Worm (Caenorhabditis elegans) whole organism, midembryonic: ENCODE results near the gene fre-1.

Experiments used
- flt-1 ChIP-seq: fragments of 200-800 bp; sonication (Bioruptor generic); IDR thresholded peaks from 2 replicates; pipeline ENCODE4 v1.3.6; 2022; ENCODE audit warnings: missing genetic modification characterization, missing compliant biosample characterization
- med-1 ChIP-seq: sonication (generic microtip); optimal IDR thresholded peaks from 2 replicates; lab custom pipeline; 2017; ENCODE audit warnings: missing genetic modification characterization, mild to moderate bottlenecking, missing compliant biosample characterization, antibody characterized with exemption, missing genetic modification reagents; ENCODE audit not compliant: insufficient read depth
- tab-1 ChIP-seq: fragments of 200-800 bp; sonication (Bioruptor generic); IDR thresholded peaks from 2 replicates; pipeline ENCODE4 v1.3.6; 2022; ENCODE audit warnings: missing genetic modification characterization, missing compliant biosample characterization
- ztf-23 ChIP-seq: fragments of 200-800 bp; sonication (Bioruptor generic); IDR thresholded peaks from 2 replicates; pipeline ENCODE4 v1.3.6; 2022; ENCODE audit warnings: missing genetic modification reagents, missing genetic modification characterization, missing compliant biosample characterization

DNA sequence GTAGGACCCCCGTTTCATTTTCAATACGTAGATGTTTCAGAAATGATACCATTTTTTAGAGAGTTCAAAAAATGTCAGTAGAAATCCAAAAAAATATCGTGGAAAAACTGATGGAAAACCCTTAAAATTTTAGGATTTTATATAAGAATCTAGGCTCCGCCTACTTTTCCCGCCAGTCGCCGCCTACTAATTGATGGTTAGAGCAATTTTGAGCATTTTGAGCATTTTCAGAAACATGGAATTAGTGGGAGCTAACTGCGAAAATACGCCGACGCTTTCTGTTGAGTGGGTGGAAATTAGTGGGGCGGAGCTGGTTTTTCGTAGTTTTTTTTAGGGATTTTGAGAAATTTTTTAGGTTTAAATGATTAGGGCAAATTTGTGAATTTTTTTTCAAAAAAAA lies 45.6 kb upstream of the fre-1 start, which contains the start of gene ssu-1:
- no peak for TF ChIP-seq med-1 (GFP tag; lab: Kevin White, UChicago)
- no peak for TF ChIP-seq ztf-23 (GFP tag; lab: Robert Waterston, UW)
- no peak for TF ChIP-seq flt-1 (GFP tag; lab: Robert Waterston, UW)
- TF ChIP-seq tab-1 (GFP tag; lab: Robert Waterston, UW) = no peak
